Worm (Caenorhabditis elegans) whole organism, late embryonic: ENCODE data around the gene srt-23.

Experiments used
- ceh-31 ChIP-seq: sonication (generic microtip); optimal IDR thresholded peaks from 2 replicates; lab custom pipeline; 2016; ENCODE audit warnings: missing genetic modification characterization, missing compliant biosample characterization
- ceh-34 ChIP-seq: sonication (generic microtip); optimal IDR thresholded peaks from 2 replicates; lab custom pipeline; 2016; ENCODE audit warnings: mild to moderate bottlenecking, missing genetic modification characterization, missing compliant biosample characterization
- fkh-10 ChIP-seq: fragments of 150-350 bp; optimal IDR thresholded peaks from 2 replicates; lab custom pipeline; 2014; ENCODE audit warnings: missing biosample characterization, missing genetic modification reagents, missing genetic modification characterization
- fkh-6 ChIP-seq: sonication (generic microtip); optimal IDR thresholded peaks from 2 replicates; lab custom pipeline; 2016; ENCODE audit warnings: missing genetic modification characterization, missing compliant biosample characterization
- hlh-13 ChIP-seq: fragments of 200-800 bp; sonication (Bioruptor generic); optimal IDR thresholded peaks from 2 replicates; lab custom pipeline; 2018; ENCODE audit warnings: mild to moderate bottlenecking, missing genetic modification characterization, missing compliant biosample characterization
- nfya-1 ChIP-seq: sonication (generic microtip); optimal IDR thresholded peaks from 2 replicates; lab custom pipeline; 2017; ENCODE audit warnings: missing genetic modification characterization, mild to moderate bottlenecking, missing compliant biosample characterization, antibody characterized with exemption, moderate library complexity
- nhr-232 ChIP-seq: sonication (generic microtip); optimal IDR thresholded peaks from 2 replicates; lab custom pipeline; 2016; ENCODE audit warnings: missing genetic modification characterization, missing compliant biosample characterization
- pha-4 ChIP-seq: fragments of 150-350 bp; optimal IDR thresholded peaks from 2 replicates; lab custom pipeline; 2018; ENCODE audit warnings: missing biosample characterization, missing genetic modification reagents, missing genetic modification characterization

DNA sequence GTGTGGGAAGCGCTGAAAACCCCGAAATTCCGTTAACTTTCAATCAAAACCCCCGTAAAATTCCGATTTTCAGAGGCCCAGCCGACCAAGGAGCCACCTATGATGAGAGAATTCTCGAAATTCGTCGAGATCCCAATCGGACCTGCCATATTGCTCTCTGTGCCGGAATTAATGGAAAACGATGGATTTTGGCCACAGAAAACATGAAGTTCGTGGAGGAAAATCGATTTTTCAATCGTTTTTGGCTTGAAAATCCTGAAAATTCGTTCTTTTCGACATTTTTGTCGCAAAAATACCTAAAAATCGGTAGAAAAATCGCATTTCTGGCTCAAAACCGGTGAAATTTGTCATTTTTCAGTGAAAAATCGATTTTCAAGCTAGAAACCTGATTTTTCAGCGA, 17.1 kb downstream of the srt-23 start:
- TF ChIP-seq ceh-34 (no peak), fkh-6 (tag; lab: Kevin White, UChicago) (no peak), ceh-31 (tag; lab: Kevin White, UChicago) (no peak), fkh-10 (no peak), nfya-1 (no peak), pha-4 (tag; lab: Kevin White, UChicago) (no peak), hlh-13 (GFP tag; lab: Kevin White, UChicago) (no peak), nhr-232 (tag; lab: Kevin White, UChicago) (no peak)
